Worm (Caenorhabditis elegans) whole organism, L3 larva: Measurements from ENCODE around the gene Y38H8A.1.
A peak's percentile ranks its signal among the peaks of the same experiment; 100 is the strongest.

Source experiments
- R02D3.7 ChIP-seq: fragments of 150-350 bp; optimal IDR thresholded peaks from 2 replicates; lab custom pipeline; 2014; ENCODE audit warnings: missing biosample characterization, missing genetic modification characterization
- ZK546.5 ChIP-seq: sonication (generic microtip); optimal IDR thresholded peaks from 2 replicates; lab custom pipeline; 2017; ENCODE audit warnings: missing biosample characterization, missing genetic modification characterization
- aly-2 ChIP-seq: fragments of 150-350 bp; optimal IDR thresholded peaks from 2 replicates; lab custom pipeline; 2014; ENCODE audit warnings: missing biosample characterization, missing genetic modification characterization
- ama-1 ChIP-seq: fragments of 150-350 bp; optimal IDR thresholded peaks from 2 replicates; lab custom pipeline; 2018
- ceh-16 ChIP-seq: sonication (generic microtip); optimal IDR thresholded peaks from 2 replicates; lab custom pipeline; 2017; ENCODE audit warnings: missing biosample characterization, missing genetic modification characterization
- ceh-28 ChIP-seq: fragments of 150-350 bp; optimal IDR thresholded peaks from 2 replicates; lab custom pipeline; 2014; ENCODE audit warnings: missing biosample characterization, missing genetic modification reagents, missing genetic modification characterization
- ceh-82 ChIP-seq: fragments of 150-350 bp; optimal IDR thresholded peaks from 2 replicates; lab custom pipeline; 2014; ENCODE audit warnings: missing biosample characterization, missing genetic modification characterization
- ceh-9 ChIP-seq: sonication (generic microtip); optimal IDR thresholded peaks from 2 replicates; lab custom pipeline; 2018; ENCODE audit warnings: missing biosample characterization, missing genetic modification characterization
- egl-27 ChIP-seq: sonication (generic microtip); optimal IDR thresholded peaks from 4 replicates; lab custom pipeline; 2017; ENCODE audit warnings: missing biosample characterization, missing genetic modification reagents, missing genetic modification characterization
- egl-5 ChIP-seq: fragments of 150-350 bp; optimal IDR thresholded peaks from 2 replicates; lab custom pipeline; 2017; ENCODE audit warnings: missing biosample characterization, missing genetic modification reagents, missing genetic modification characterization, inconsistent platforms
- elt-1 ChIP-seq: fragments of 150-350 bp; optimal IDR thresholded peaks from 2 replicates; lab custom pipeline; 2014; ENCODE audit warnings: missing biosample characterization, missing genetic modification characterization
- elt-2 ChIP-seq: sonication (generic microtip); optimal IDR thresholded peaks from 2 replicates; lab custom pipeline; 2016; ENCODE audit warnings: missing genetic modification reagents, mild to moderate bottlenecking, missing genetic modification characterization, missing compliant biosample characterization
- fkh-10 ChIP-seq: sonication (generic microtip); optimal IDR thresholded peaks from 2 replicates; lab custom pipeline; 2017; ENCODE audit warnings: missing biosample characterization, missing genetic modification reagents, missing genetic modification characterization
- fkh-2 ChIP-seq: fragments of 150-350 bp; optimal IDR thresholded peaks from 2 replicates; lab custom pipeline; 2014; ENCODE audit warnings: missing biosample characterization, missing genetic modification reagents, missing genetic modification characterization
- hmg-11 ChIP-seq: sonication (generic microtip); optimal IDR thresholded peaks from 2 replicates; lab custom pipeline; 2016; ENCODE audit warnings: missing genetic modification characterization, missing compliant biosample characterization
- jun-1 ChIP-seq: fragments of 150-350 bp; optimal IDR thresholded peaks from 2 replicates; lab custom pipeline; 2014; ENCODE audit warnings: missing biosample characterization, missing genetic modification reagents, missing genetic modification characterization
- lin-15B ChIP-seq: fragments of 150-350 bp; optimal IDR thresholded peaks from 2 replicates; lab custom pipeline; 2014; ENCODE audit warnings: missing biosample characterization, missing genetic modification characterization
- lin-39 ChIP-seq: fragments of 150-350 bp; optimal IDR thresholded peaks from 2 replicates; lab custom pipeline; 2018; ENCODE audit warnings: missing biosample characterization, missing genetic modification reagents, missing genetic modification characterization
- mdl-1 ChIP-seq: fragments of 150-350 bp; optimal IDR thresholded peaks from 2 replicates; lab custom pipeline; 2014; ENCODE audit warnings: missing biosample characterization, missing genetic modification characterization
- mml-1 ChIP-seq: fragments of 150-350 bp; sonication (generic microtip); optimal IDR thresholded peaks from 3 replicates; lab custom pipeline; 2014; ENCODE audit warnings: missing biosample characterization, missing genetic modification characterization
- nfya-1 ChIP-seq: sonication (generic microtip); optimal IDR thresholded peaks from 2 replicates; lab custom pipeline; 2017; ENCODE audit warnings: missing genetic modification characterization, mild to moderate bottlenecking, missing compliant biosample characterization, antibody characterized with exemption, moderate library complexity; ENCODE audit not compliant: insufficient read depth
- nhr-12 ChIP-seq: fragments of 150-350 bp; optimal IDR thresholded peaks from 2 replicates; lab custom pipeline; 2014; ENCODE audit warnings: missing biosample characterization, missing genetic modification characterization
- nhr-23 ChIP-seq: fragments of 150-350 bp; optimal IDR thresholded peaks from 2 replicates; lab custom pipeline; 2014; ENCODE audit warnings: missing biosample characterization, missing genetic modification reagents, missing genetic modification characterization
- nhr-237 ChIP-seq: fragments of 150-350 bp; optimal IDR thresholded peaks from 2 replicates; lab custom pipeline; 2014; ENCODE audit warnings: missing biosample characterization, missing genetic modification characterization
- nhr-28 ChIP-seq: fragments of 150-350 bp; optimal IDR thresholded peaks from 2 replicates; lab custom pipeline; 2014; ENCODE audit warnings: missing biosample characterization, missing genetic modification characterization
- nhr-43 ChIP-seq: sonication (generic microtip); optimal IDR thresholded peaks from 2 replicates; lab custom pipeline; 2016; ENCODE audit warnings: mild to moderate bottlenecking, missing genetic modification characterization, missing compliant biosample characterization; ENCODE audit not compliant: poor library complexity, severe bottlenecking
- nhr-77 ChIP-seq: fragments of 150-350 bp; optimal IDR thresholded peaks from 2 replicates; lab custom pipeline; 2014; ENCODE audit warnings: missing biosample characterization, missing genetic modification characterization
- pha-4 ChIP-seq: fragments of 150-350 bp; optimal IDR thresholded peaks from 2 replicates; lab custom pipeline; 2014; ENCODE audit warnings: missing biosample characterization, missing genetic modification reagents, missing genetic modification characterization
- pqm-1 ChIP-seq: fragments of 150-350 bp; optimal IDR thresholded peaks from 2 replicates; lab custom pipeline; 2017; ENCODE audit warnings: missing biosample characterization, missing genetic modification characterization, inconsistent platforms
- skn-1 ChIP-seq: fragments of 150-350 bp; optimal IDR thresholded peaks from 2 replicates; lab custom pipeline; 2014; ENCODE audit warnings: missing biosample characterization, missing genetic modification characterization
- snpc-4 ChIP-seq: fragments of 150-350 bp; optimal IDR thresholded peaks from 2 replicates; lab custom pipeline; 2014; ENCODE audit warnings: missing biosample characterization, missing genetic modification characterization
- tbx-2 ChIP-seq: sonication (generic microtip); optimal IDR thresholded peaks from 2 replicates; lab custom pipeline; 2016; ENCODE audit warnings: mild to moderate bottlenecking, missing genetic modification characterization, missing compliant biosample characterization
- unc-39 ChIP-seq: sonication (generic microtip); optimal IDR thresholded peaks from 4 replicates; lab custom pipeline; 2017; ENCODE audit warnings: missing biosample characterization, missing genetic modification characterization
- unc-62 ChIP-seq: fragments of 150-350 bp; sonication (generic microtip); optimal IDR thresholded peaks from 4 replicates; lab custom pipeline; 2014; ENCODE audit warnings: missing biosample characterization, missing genetic modification reagents, missing genetic modification characterization
- zag-1 ChIP-seq: fragments of 150-350 bp; optimal IDR thresholded peaks from 2 replicates; lab custom pipeline; 2014; ENCODE audit warnings: missing biosample characterization, missing genetic modification characterization

The Y38H8A.1 gene

ce11 chrIV:13502806-13503363 is 20.3 kb downstream of the Y38H8A.1 start, which contains the start of gene tbc-9:
TSS of gene tbc-9 (minus strand) at chrIV:13502856.
- TF ChIP-seq nhr-12 (tag; lab: Kevin White, UChicago), result no peak
- TF ChIP-seq ama-1, result no peak
- TF ChIP-seq nhr-43 (tag; lab: Kevin White, UChicago), result no peak
- no peak for TF ChIP-seq nhr-28 (tag; lab: Kevin White, UChicago)
- TF ChIP-seq nfya-1 (tag; lab: Kevin White, UChicago), result no peak
- TF ChIP-seq pha-4 (tag; lab: Kevin White, UChicago), result peak; percentile 60
- TF ChIP-seq jun-1, result no peak
- peak; percentile 30 for TF ChIP-seq ceh-28 (tag; lab: Kevin White, UChicago)
- TF ChIP-seq elt-1 (tag; lab: Kevin White, UChicago), result no peak
- peak; percentile 6 for TF ChIP-seq elt-2 (tag; lab: Kevin White, UChicago)
- TF ChIP-seq fkh-2 (tag; lab: Kevin White, UChicago), result no peak
- TF ChIP-seq egl-27 (tag; lab: Kevin White, UChicago), result no peak
- TF ChIP-seq nhr-237 (tag; lab: Kevin White, UChicago), result no peak
- TF ChIP-seq pqm-1, result no peak
- TF ChIP-seq hmg-11, result peak; percentile 9
- no peak for TF ChIP-seq fkh-10 (GFP tag; lab: Kevin White, UChicago)
- no peak for TF ChIP-seq lin-39 (tag; lab: Kevin White, UChicago)
- no peak for TF ChIP-seq skn-1
- TF ChIP-seq ceh-82 (tag; lab: Kevin White, UChicago), result no peak
- TF ChIP-seq R02D3.7, result no peak
- TF ChIP-seq lin-15B (tag; lab: Kevin White, UChicago), result peak; percentile 6

ce11 chrIV:13505144-13505543 is 22.6 kb downstream of the Y38H8A.1 start, which contains the start of gene seld-1:
TSS of gene seld-1 (plus strand) at chrIV:13505444.
- TF ChIP-seq tbx-2 (tag; lab: Kevin White, UChicago) (no peak), zag-1 (tag; lab: Kevin White, UChicago) (no peak), lin-39 (tag; lab: Kevin White, UChicago) (no peak), ZK546.5 (tag; lab: Kevin White, UChicago) (no peak), R02D3.7 (no peak), pha-4 (tag; lab: Kevin White, UChicago) (no peak), ama-1 (no peak), nhr-237 (tag; lab: Kevin White, UChicago) (no peak), nhr-77 (tag; lab: Kevin White, UChicago) (no peak), nhr-12 (tag; lab: Kevin White, UChicago) (no peak), unc-62 (GFP tag; lab: Kevin White, UChicago) (no peak), nhr-28 (tag; lab: Kevin White, UChicago) (no peak), unc-39 (tag; lab: Kevin White, UChicago) (no peak), snpc-4 (tag; lab: Kevin White, UChicago) (no peak), mml-1 (tag; lab: Kevin White, UChicago) (no peak), nhr-23 (tag; lab: Kevin White, UChicago) (no peak), pqm-1 (no peak), aly-2 (tag; lab: Kevin White, UChicago) (no peak)

ce11 chrIV:13505662-13506061 is 23.1 kb downstream of the Y38H8A.1 start, which contains the start of gene nlp-17:
TSS of gene nlp-17 (minus strand) at chrIV:13505762.
- TF ChIP-seq unc-39 (tag; lab: Kevin White, UChicago) (no peak), ceh-16 (tag; lab: Kevin White, UChicago) (no peak), elt-2 (tag; lab: Kevin White, UChicago) (no peak), elt-1 (tag; lab: Kevin White, UChicago) (no peak), egl-5 (tag; lab: Kevin White, UChicago) (no peak), lin-39 (tag; lab: Kevin White, UChicago) (no peak), ama-1 (no peak), nhr-237 (tag; lab: Kevin White, UChicago) (no peak), egl-27 (tag; lab: Kevin White, UChicago) (no peak), ceh-9 (tag; lab: Kevin White, UChicago) (no peak), skn-1 (no peak), snpc-4 (tag; lab: Kevin White, UChicago) (no peak), unc-62 (GFP tag; lab: Kevin White, UChicago) (no peak), ceh-28 (tag; lab: Kevin White, UChicago) (no peak), pqm-1 (no peak), nhr-12 (tag; lab: Kevin White, UChicago) (no peak), mdl-1 (tag; lab: Kevin White, UChicago) (no peak)
